Fruit fly (Drosophila melanogaster): ENCODE data around the gene B52.

B52 gene

DNA sequence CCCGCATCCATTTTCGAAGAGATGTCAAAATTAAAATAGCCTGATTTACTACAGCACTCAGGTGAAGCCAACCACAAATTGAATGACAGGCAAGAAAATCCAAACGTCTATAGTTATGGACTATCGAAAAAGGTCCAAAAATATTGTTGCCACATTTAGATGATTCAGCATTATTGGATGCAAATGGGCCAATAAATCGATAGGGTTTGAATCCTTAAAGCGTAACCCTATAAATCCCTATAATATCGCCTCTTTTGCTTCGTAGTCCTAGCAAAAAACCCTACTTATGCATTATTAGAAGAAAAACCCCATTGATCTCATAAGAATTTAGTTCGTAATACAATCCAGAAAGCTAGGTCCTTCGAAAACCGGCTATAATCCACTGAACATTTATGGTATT is 4.8 kb upstream of the B52 start, which contains the start of gene Rbp4:
TSS of gene Rbp4 (minus strand) at position 101 of the 400 bp plus-strand sequence.
- no peak for TF ChIP-seq Dfd (GFP tag; optimal IDR thresholded peaks at IDR 0.05)
- TF ChIP-seq Stat92E (GFP tag; optimal IDR thresholded peaks at IDR 0.05), result no peak
- TF ChIP-seq maf-S (GFP tag; optimal IDR thresholded peaks at IDR 0.05), result no peak
- TF ChIP-seq B-H1 (GFP tag; IDR thresholded peaks at IDR 0.05), result no peak
- TF ChIP-seq al (GFP tag; IDR thresholded peaks at IDR 0.05), result no peak
- TF ChIP-seq dmrt99B (tag; optimal IDR thresholded peaks at IDR 0.05), result no peak
- TF ChIP-seq schlank (tag; optimal IDR thresholded peaks at IDR 0.05), result no peak
- no peak for TF ChIP-seq ttk (GFP tag; IDR thresholded peaks at IDR 0.05)
- TF ChIP-seq gsb-n (tag; optimal IDR thresholded peaks at IDR 0.05), result no peak
- TF ChIP-seq Max (GFP tag; optimal IDR thresholded peaks at IDR 0.05), result no peak
- no peak for TF ChIP-seq CG13296 (GFP tag; optimal IDR thresholded peaks at IDR 0.05)
- no peak for TF ChIP-seq gem (tag; optimal IDR thresholded peaks at IDR 0.05)
- no peak for TF ChIP-seq ATbp (GFP tag; optimal IDR thresholded peaks at IDR 0.05)

DNA sequence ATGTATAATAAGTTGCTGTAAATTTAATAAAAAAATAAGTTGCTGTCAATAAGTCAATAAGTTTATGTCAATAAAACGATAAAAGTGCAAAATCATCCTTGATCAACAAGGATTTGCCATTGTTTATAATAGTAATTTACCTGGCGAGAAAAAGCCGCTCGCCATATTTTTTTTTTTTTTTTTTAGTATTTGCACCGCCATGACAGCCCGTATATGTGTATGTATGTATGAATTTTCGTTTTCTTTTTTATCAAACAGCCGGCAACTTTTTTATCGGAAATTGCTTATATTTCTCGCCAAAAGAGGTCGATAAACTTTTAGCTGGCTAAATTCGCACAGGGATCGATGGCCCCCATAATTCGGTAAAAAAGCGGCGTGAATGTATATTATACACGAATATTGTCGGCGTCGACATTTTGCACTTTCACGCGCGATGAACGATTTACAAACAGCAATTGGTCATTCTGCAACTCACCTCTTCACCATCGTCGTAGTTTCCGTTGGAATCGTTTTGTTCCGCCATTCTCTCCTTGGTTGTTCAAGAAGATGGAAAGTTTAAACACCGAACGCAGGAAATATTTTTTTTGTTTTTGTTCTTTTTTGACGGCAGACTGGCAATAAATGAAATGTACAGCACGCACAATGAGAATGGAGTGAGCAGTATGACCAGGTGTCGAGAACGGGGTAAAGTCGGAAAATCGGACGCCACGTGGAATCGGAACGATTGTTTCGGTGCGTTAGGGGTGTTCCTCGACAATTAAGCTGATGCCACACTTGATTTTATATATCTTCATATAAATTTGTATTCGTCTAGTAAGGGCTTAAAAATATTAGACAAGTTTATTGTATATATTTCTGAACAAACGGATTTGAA is 1.0 kb upstream of the B52 start, which contains the start of gene Hrb87F:
TSS of gene Hrb87F (minus strand) at position 667 of the 874 bp plus-strand sequence.
- TF ChIP-seq CG7357 (GFP tag; IDR thresholded peaks at IDR 0.05) (0 out of 3 replicates have a peak, but pooled peaks have one; percentile 11), lbe (GFP tag; optimal IDR thresholded peaks at IDR 0.05) (peak; percentile 50), Dref (GFP tag; IDR thresholded peaks at IDR 0.05) (peak; percentile 67), CG17359 (tag; optimal IDR thresholded peaks at IDR 0.05) (peak; percentile 55), psq (GFP tag; optimal IDR thresholded peaks at IDR 0.05) (no peak), bowl (GFP tag; IDR thresholded peaks at IDR 0.05) (no peak), Ets97D (GFP tag; optimal IDR thresholded peaks at IDR 0.05) (peak; percentile 78), ab (GFP tag; optimal IDR thresholded peaks at IDR 0.05) (no peak), CG14014 (GFP tag; IDR thresholded peaks at IDR 0.05) (0 out of 2 replicates have a peak, but pooled peaks have one; percentile 5), MESR4 (GFP tag; optimal IDR thresholded peaks at IDR 0.05) (peak; percentile 85), Ptx1 (GFP tag; IDR thresholded peaks at IDR 0.05) (peak; percentile 29; the same call in 1 of the 2 replicates), Gsc (GFP tag; IDR thresholded peaks at IDR 0.05) (no peak), CG32532 (GFP tag; IDR thresholded peaks at IDR 0.05) (peak; percentile 49), BEAF-32 (GFP tag; optimal IDR thresholded peaks at IDR 0.05) (peak; percentile 40), gfzf (GFP tag; optimal IDR thresholded peaks at IDR 0.05) (peak; percentile 60), dm (GFP tag; optimal IDR thresholded peaks at IDR 0.05) (peak; percentile 9), slbo (GFP tag; IDR thresholded peaks at IDR 0.05) (peak; percentile 78), CG18011 (GFP tag; optimal IDR thresholded peaks at IDR 0.05) (peak; percentile 92), scrt (GFP tag; optimal IDR thresholded peaks at IDR 0.05) (no peak), CG9797 (GFP tag; optimal IDR thresholded peaks at IDR 0.05) (peak; percentile 57), nom (GFP tag; optimal IDR thresholded peaks at IDR 0.05) (peak; percentile 49), CG12299 (tag; optimal IDR thresholded peaks at IDR 0.05) (peak; percentile 41), CG11456 (GFP tag; IDR thresholded peaks at IDR 0.05) (peak; percentile 40; the same call in 1 of the 3 replicates), Opbp (GFP tag; IDR thresholded peaks at IDR 0.05; ENCODE audit: partially characterized antibody) (0 out of 3 replicates have a peak, but pooled peaks have one; percentile 11), Med (GFP tag) (peak; percentile 77), row (GFP tag; IDR thresholded peaks at IDR 0.05) (peak; percentile 86), MBD-R2 (GFP tag; IDR thresholded peaks at IDR 0.05) (peak; percentile 28; the same call in 1 of the 2 replicates), CG8924 (tag; optimal IDR thresholded peaks at IDR 0.05) (peak; percentile 28), Bgb (GFP tag; IDR thresholded peaks at IDR 0.05; ENCODE audit: partially characterized antibody) (peak; percentile 19; the same call in 1 of the 2 replicates), tap (tag; optimal IDR thresholded peaks at IDR 0.05) (no peak), pros (GFP tag; optimal IDR thresholded peaks at IDR 0.05) (no peak), CG1024 (GFP tag; IDR thresholded peaks at IDR 0.05) (peak; percentile 87), Blimp-1 (GFP tag; optimal IDR thresholded peaks at IDR 0.05) (no peak), pfk (GFP tag; optimal IDR thresholded peaks at IDR 0.05) (peak; percentile 91)
